Worm (Caenorhabditis elegans) whole organism, L2 larva: ENCODE data around the gene glb-29.

ENCODE experiments used
- R02D3.7 ChIP-seq: fragments of 150-350 bp; optimal IDR thresholded peaks from 2 replicates; lab custom pipeline; 2014; ENCODE audit warnings: missing biosample characterization, missing genetic modification characterization
- ZK546.5 ChIP-seq: sonication (generic microtip); optimal IDR thresholded peaks from 2 replicates; lab custom pipeline; 2017; ENCODE audit warnings: missing biosample characterization, missing genetic modification characterization
- ceh-16 ChIP-seq: fragments of 150-350 bp; optimal IDR thresholded peaks from 2 replicates; lab custom pipeline; 2014; ENCODE audit warnings: missing biosample characterization, missing genetic modification characterization
- crh-2 ChIP-seq: sonication (generic microtip); optimal IDR thresholded peaks from 2 replicates; lab custom pipeline; 2017; ENCODE audit warnings: missing biosample characterization, missing genetic modification characterization
- elt-3 ChIP-seq: sonication (generic microtip); optimal IDR thresholded peaks from 2 replicates; lab custom pipeline; 2017; ENCODE audit warnings: missing biosample characterization, missing genetic modification characterization
- fos-1 ChIP-seq: fragments of 150-350 bp; optimal IDR thresholded peaks from 2 replicates; lab custom pipeline; 2014; ENCODE audit warnings: missing biosample characterization, missing genetic modification characterization
- gmeb-1 ChIP-seq: fragments of 150-350 bp; optimal IDR thresholded peaks from 2 replicates; lab custom pipeline; 2014; ENCODE audit warnings: missing biosample characterization, missing genetic modification characterization
- lin-11 ChIP-seq: fragments of 150-350 bp; sonication (generic microtip); optimal IDR thresholded peaks from 2 replicates; lab custom pipeline; 2014; ENCODE audit warnings: missing biosample characterization, missing genetic modification characterization, inconsistent platforms, mixed read lengths
- lin-13 ChIP-seq: fragments of 150-350 bp; optimal IDR thresholded peaks from 2 replicates; lab custom pipeline; 2014; ENCODE audit warnings: missing biosample characterization, missing genetic modification reagents, missing genetic modification characterization
- lin-39 ChIP-seq: fragments of 150-350 bp; optimal IDR thresholded peaks from 2 replicates; lab custom pipeline; 2014; ENCODE audit warnings: missing biosample characterization, missing genetic modification reagents, missing genetic modification characterization
- lsy-2 ChIP-seq, 2 experiments: fragments of 150-350 bp in 1 of 2; sonication (generic microtip) in 1 of 2; optimal IDR thresholded peaks; 2 replicates each; lab custom pipeline; 2014 to 2017; ENCODE audit warnings: missing biosample characterization in 2 of 2, missing genetic modification characterization in 2 of 2
- mbf-1 ChIP-seq: sonication (generic microtip); optimal IDR thresholded peaks from 2 replicates; lab custom pipeline; 2017; ENCODE audit warnings: missing biosample characterization, missing genetic modification characterization
- mdl-1 ChIP-seq, 2 experiments: fragments of 150-350 bp in 1 of 2; sonication (generic microtip) in 1 of 2; optimal IDR thresholded peaks; 2 replicates each; lab custom pipeline; 2017; ENCODE audit warnings: missing biosample characterization in 2 of 2, missing genetic modification characterization in 2 of 2
- nhr-11 ChIP-seq: fragments of 150-350 bp; optimal IDR thresholded peaks from 2 replicates; lab custom pipeline; 2014; ENCODE audit warnings: missing biosample characterization, missing genetic modification characterization
- nhr-12 ChIP-seq: fragments of 150-350 bp; optimal IDR thresholded peaks from 2 replicates; lab custom pipeline; 2014; ENCODE audit warnings: missing biosample characterization, missing genetic modification characterization
- nhr-129 ChIP-seq: fragments of 150-350 bp; optimal IDR thresholded peaks from 2 replicates; lab custom pipeline; 2014; ENCODE audit warnings: missing biosample characterization, missing genetic modification characterization
- nhr-21 ChIP-seq: fragments of 150-350 bp; optimal IDR thresholded peaks from 2 replicates; lab custom pipeline; 2014; ENCODE audit warnings: missing biosample characterization, missing genetic modification characterization
- nhr-23 ChIP-seq: fragments of 150-350 bp; optimal IDR thresholded peaks from 2 replicates; lab custom pipeline; 2014; ENCODE audit warnings: missing biosample characterization, missing genetic modification reagents, missing genetic modification characterization
- nhr-25 ChIP-seq: fragments of 150-350 bp; sonication (generic microtip); optimal IDR thresholded peaks from 3 replicates; lab custom pipeline; 2014; ENCODE audit warnings: missing biosample characterization, missing genetic modification characterization
- nhr-6 ChIP-seq: fragments of 150-350 bp; optimal IDR thresholded peaks from 2 replicates; lab custom pipeline; 2014; ENCODE audit warnings: missing biosample characterization, missing genetic modification characterization
- nhr-77 ChIP-seq: fragments of 150-350 bp; optimal IDR thresholded peaks from 2 replicates; lab custom pipeline; 2014; ENCODE audit warnings: missing biosample characterization, missing genetic modification characterization
- sem-4 ChIP-seq: fragments of 150-350 bp; optimal IDR thresholded peaks from 2 replicates; lab custom pipeline; 2014; ENCODE audit warnings: missing biosample characterization, missing genetic modification reagents, missing genetic modification characterization
- skn-1 ChIP-seq: sonication (generic microtip); optimal IDR thresholded peaks from 2 replicates; lab custom pipeline; 2017; ENCODE audit warnings: missing biosample characterization, missing genetic modification characterization
- sma-3 ChIP-seq: sonication (generic microtip); optimal IDR thresholded peaks from 2 replicates; lab custom pipeline; 2016; ENCODE audit warnings: missing genetic modification reagents, missing genetic modification characterization, missing compliant biosample characterization
- sma-9 ChIP-seq, 2 experiments: fragments of 150-350 bp in 1 of 2; sonication (generic microtip) in 1 of 2; optimal IDR thresholded peaks; 2 replicates each; lab custom pipeline; 2014 to 2016; ENCODE audit warnings: missing genetic modification characterization in 2 of 2, mild to moderate bottlenecking in 1 of 2, missing biosample characterization in 1 of 2, missing compliant biosample characterization in 1 of 2, missing genetic modification reagents in 1 of 2, moderate library complexity in 1 of 2
- snpc-4 ChIP-seq: fragments of 150-350 bp; optimal IDR thresholded peaks from 2 replicates; lab custom pipeline; 2014; ENCODE audit warnings: missing biosample characterization, missing genetic modification characterization
- unc-39 ChIP-seq: fragments of 150-350 bp; optimal IDR thresholded peaks from 2 replicates; lab custom pipeline; 2014; ENCODE audit warnings: missing biosample characterization, missing genetic modification characterization
- unc-55 ChIP-seq: fragments of 150-350 bp; sonication (generic microtip); optimal IDR thresholded peaks from 3 replicates; lab custom pipeline; 2014; ENCODE audit warnings: missing biosample characterization, missing genetic modification reagents, missing genetic modification characterization
- ztf-1 ChIP-seq: fragments of 200-800 bp; sonication (Bioruptor generic); conservative IDR thresholded peaks from 2 replicates; pipeline ENCODE4 v1.3.6; 2022; ENCODE audit warnings: missing genetic modification characterization, missing compliant biosample characterization
- ztf-11 ChIP-seq: sonication (generic microtip); optimal IDR thresholded peaks from 2 replicates; lab custom pipeline; 2017; ENCODE audit warnings: missing biosample characterization, missing genetic modification characterization
- ztf-4 ChIP-seq: fragments of 150-350 bp; optimal IDR thresholded peaks from 2 replicates; lab custom pipeline; 2014; ENCODE audit warnings: missing biosample characterization, missing genetic modification characterization

glb-29 gene

ce11 chrII:12006575-12007098 lies 2.2 kb upstream of the glb-29 start, which contains the start of gene mcm-2 (continued):
- TF ChIP-seq sma-9 (GFP tag; optimal IDR thresholded peaks at IDR 0.05; lab: Kevin White, UChicago) (no peak), sma-9 (tag; optimal IDR thresholded peaks at IDR 0.05; lab: Kevin White, UChicago) (no peak), ZK546.5 (tag; lab: Kevin White, UChicago) (no peak), nhr-11 (tag; lab: Kevin White, UChicago) (no peak), lin-11 (tag; lab: Kevin White, UChicago) (peak; percentile 51), sem-4 (tag; lab: Kevin White, UChicago) (no peak), crh-2 (tag; lab: Kevin White, UChicago) (peak; percentile 69), lin-39 (no peak), nhr-77 (tag; lab: Kevin White, UChicago) (no peak), mbf-1 (tag; lab: Kevin White, UChicago) (no peak), nhr-6 (tag; lab: Kevin White, UChicago) (no peak), ztf-11 (tag; lab: Kevin White, UChicago) (no peak), ztf-4 (no peak), unc-39 (no peak), elt-3 (no peak), nhr-129 (tag; lab: Kevin White, UChicago) (peak; percentile 51)

DNA sequence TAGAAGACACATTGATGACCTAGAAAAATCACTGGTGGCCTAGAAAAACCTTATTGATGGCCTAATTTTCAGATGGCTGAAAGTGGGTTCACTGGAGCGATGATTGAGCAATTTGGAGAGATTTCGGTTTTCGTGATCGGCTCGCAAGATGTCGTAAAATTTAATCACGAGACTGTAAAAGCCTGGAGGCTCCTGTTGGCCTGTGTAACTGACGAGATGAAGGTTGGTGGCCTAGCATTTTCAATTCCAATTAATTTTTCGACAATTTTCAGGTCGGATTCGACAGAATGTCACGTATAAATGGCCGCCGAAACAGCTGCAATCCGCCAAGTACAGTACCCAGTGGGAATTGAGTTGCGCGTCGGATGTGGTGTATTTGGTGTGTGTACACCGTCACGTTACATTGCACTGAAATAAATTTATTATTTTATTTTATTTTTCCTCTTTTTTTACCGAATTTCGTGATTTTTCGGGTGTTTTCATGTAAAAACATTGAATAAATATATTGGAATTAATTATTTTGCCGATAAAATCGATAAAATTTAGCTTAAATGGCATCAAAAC lies 14.5 kb downstream of the glb-29 start, which contains the start of gene Y17G7B.12:
Gene Y17G7B.12 (plus strand): TSS at position 547 of the 564 bp plus-strand sequence.
- TF ChIP-seq unc-55 (GFP tag; lab: Kevin White, UChicago) (peak; percentile 16), lsy-2 (tag; optimal IDR thresholded peaks at IDR 0.05; lab: Kevin White, UChicago) (peak; percentile 38 to 80), fos-1 (tag; lab: Kevin White, UChicago) (no peak)

ce11 chrII:12027697-12028245 lies 18.9 kb downstream of the glb-29 start, which contains the start of gene Y17G7B.8:
Y17G7B.8 (minus strand) TSS chrII:12027747.
- TF ChIP-seq ZK546.5 (tag; lab: Kevin White, UChicago) (no peak), fos-1 (tag; lab: Kevin White, UChicago) (peak; percentile 98), snpc-4 (tag; lab: Kevin White, UChicago) (no peak), nhr-23 (no peak), ztf-11 (tag; lab: Kevin White, UChicago) (no peak), gmeb-1 (tag; lab: Kevin White, UChicago) (peak; percentile 22), crh-2 (tag; lab: Kevin White, UChicago) (peak; percentile 69), lin-13 (GFP tag; lab: Kevin White, UChicago) (no peak), nhr-25 (tag; lab: Kevin White, UChicago) (no peak), nhr-21 (tag; lab: Kevin White, UChicago) (no peak)

DNA sequence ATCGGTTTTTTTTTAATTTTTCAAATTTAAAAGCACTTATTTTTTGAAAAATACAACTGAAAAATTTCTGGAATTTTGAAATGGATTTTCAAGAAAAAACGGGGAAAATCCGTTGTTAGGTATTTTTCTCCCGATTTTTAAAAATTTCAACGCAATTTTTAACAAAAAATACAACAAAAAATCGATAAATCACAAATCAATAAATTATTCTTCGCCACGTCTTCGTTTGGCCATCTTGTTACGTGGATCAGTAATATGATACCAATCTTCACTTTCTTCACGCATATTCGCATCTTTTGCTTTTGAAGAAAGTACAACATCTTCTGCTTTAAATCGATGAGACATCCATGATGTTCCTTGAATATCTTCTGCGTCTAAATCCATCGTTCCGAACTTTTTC lies 19.8 kb downstream of the glb-29 start:
- TF ChIP-seq R02D3.7 (tag; lab: Kevin White, UChicago), result no peak

- TF ChIP-seq ztf-1 (no peak), nhr-21 (tag; lab: Kevin White, UChicago) (no peak), mdl-1 (tag; optimal IDR thresholded peaks at IDR 0.05; lab: Kevin White, UChicago) (no peak), lsy-2 (tag; optimal IDR thresholded peaks at IDR 0.05; lab: Kevin White, UChicago) (no peak), fos-1 (tag; lab: Kevin White, UChicago) (no peak), nhr-77 (tag; lab: Kevin White, UChicago) (no peak), nhr-12 (tag; lab: Kevin White, UChicago) (no peak), sma-3 (GFP tag; lab: Kevin White, UChicago) (no peak), skn-1 (tag; lab: Kevin White, UChicago) (no peak), unc-39 (no peak), ceh-16 (tag; lab: Kevin White, UChicago) (no peak), ztf-11 (tag; lab: Kevin White, UChicago) (no peak)
These were observed 27.2 kb downstream of the glb-29 start for ce11 chrII:12036075-12036474.
